Worm (Caenorhabditis elegans) whole organism, L4 larva: Measurements from ENCODE around the gene C18E9.5.

Experiments
- R02D3.7 ChIP-seq: fragments of 150-350 bp; sonication (generic microtip); optimal IDR thresholded peaks from 3 replicates; lab custom pipeline; 2014; ENCODE audit warnings: missing biosample characterization, missing genetic modification characterization
- ZK546.5 ChIP-seq, 2 experiments: sonication (generic microtip); optimal IDR thresholded peaks; 2 replicates each; lab custom pipeline; 2017; ENCODE audit warnings: missing biosample characterization in 2 of 2, missing genetic modification characterization in 2 of 2
- aly-2 ChIP-seq: sonication (generic microtip); optimal IDR thresholded peaks from 2 replicates; lab custom pipeline; 2018; ENCODE audit warnings: missing biosample characterization, missing genetic modification characterization
- ama-1 ChIP-seq: fragments of 150-350 bp; optimal IDR thresholded peaks from 2 replicates; lab custom pipeline; 2014; ENCODE audit warnings: inconsistent platforms, mixed read lengths
- ceh-82 ChIP-seq: sonication (generic microtip); optimal IDR thresholded peaks from 2 replicates; lab custom pipeline; 2017; ENCODE audit warnings: missing biosample characterization, missing genetic modification characterization
- daf-12 ChIP-seq: fragments of 150-350 bp; optimal IDR thresholded peaks from 2 replicates; lab custom pipeline; 2014; ENCODE audit warnings: missing biosample characterization, missing genetic modification reagents, missing genetic modification characterization
- daf-8 ChIP-seq: fragments of 200-800 bp; sonication (Bioruptor generic); IDR thresholded peaks from 2 replicates; pipeline ENCODE4 v1.3.6; 2022; ENCODE audit warnings: missing genetic modification characterization, missing compliant biosample characterization
- fkh-10 ChIP-seq: fragments of 150-350 bp; optimal IDR thresholded peaks from 2 replicates; lab custom pipeline; 2014; ENCODE audit warnings: missing biosample characterization, missing genetic modification reagents, missing genetic modification characterization
- lsy-2 ChIP-seq, 2 experiments: fragments of 150-350 bp in 1 of 2; sonication (generic microtip) in 1 of 2; optimal IDR thresholded peaks; 2 replicates each; lab custom pipeline; 2014 to 2017; ENCODE audit warnings: missing biosample characterization in 2 of 2, missing genetic modification characterization in 2 of 2
- nhr-28 ChIP-seq: fragments of 150-350 bp; optimal IDR thresholded peaks from 2 replicates; lab custom pipeline; 2014; ENCODE audit warnings: missing biosample characterization, missing genetic modification characterization
- spr-3 ChIP-seq: fragments of 200-800 bp; sonication (Bioruptor generic); optimal IDR thresholded peaks from 2 replicates; lab custom pipeline; 2018; ENCODE audit warnings: mild to moderate bottlenecking, missing genetic modification characterization, missing compliant biosample characterization
- zfp-2 ChIP-seq: sonication (generic microtip); optimal IDR thresholded peaks from 2 replicates; lab custom pipeline; 2016; ENCODE audit warnings: mild to moderate bottlenecking, missing genetic modification characterization, missing compliant biosample characterization
- ztf-11 ChIP-seq: fragments of 150-350 bp; optimal IDR thresholded peaks from 2 replicates; lab custom pipeline; 2014; ENCODE audit warnings: missing biosample characterization, missing genetic modification characterization

DNA sequence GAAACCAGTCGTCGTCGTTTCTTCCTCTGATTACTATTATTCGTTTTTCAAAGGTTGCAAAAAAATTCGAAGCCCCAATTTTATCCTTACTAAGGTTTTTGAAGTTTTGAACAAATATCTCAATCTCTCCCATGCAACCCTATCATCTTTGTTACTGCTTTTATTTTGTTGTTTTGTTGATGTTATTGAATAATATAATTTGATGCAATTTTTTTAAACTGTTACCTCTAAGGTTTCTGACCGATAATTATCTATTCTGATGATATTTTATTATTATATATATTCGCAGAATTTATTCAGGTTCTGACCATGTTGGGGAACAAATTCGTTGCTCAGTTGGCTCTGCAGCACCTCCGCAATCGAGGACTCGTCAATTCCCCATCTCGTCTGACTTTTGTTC lies 26.3 kb downstream of the C18E9.5 start, which contains the start of gene ndub-2:
- no peak for TF ChIP-seq daf-12 (tag; lab: Kevin White, UChicago)
- TF ChIP-seq zfp-2 = no peak
- TF ChIP-seq ztf-11 (tag; lab: Kevin White, UChicago) = no peak
- TF ChIP-seq ceh-82 (tag; lab: Kevin White, UChicago) = no peak
- TF ChIP-seq R02D3.7 (tag; lab: Kevin White, UChicago) = no peak
- no peak for TF ChIP-seq ama-1 (lab: Kevin White, UChicago)
- no peak for TF ChIP-seq daf-8
- no peak for TF ChIP-seq spr-3 (GFP tag; lab: Kevin White, UChicago)
- no peak for TF ChIP-seq nhr-28 (tag; lab: Kevin White, UChicago)
- no peak for TF ChIP-seq ZK546.5 (tag; optimal IDR thresholded peaks at IDR 0.05; lab: Kevin White, UChicago)
- no peak for TF ChIP-seq aly-2 (tag; lab: Kevin White, UChicago)
- no peak for TF ChIP-seq lsy-2 (tag; optimal IDR thresholded peaks at IDR 0.05; lab: Kevin White, UChicago)
- no peak for TF ChIP-seq fkh-10
